Fruit fly (Drosophila melanogaster): Measurements from ENCODE around the gene CG4935.

CG4935 gene

DNA sequence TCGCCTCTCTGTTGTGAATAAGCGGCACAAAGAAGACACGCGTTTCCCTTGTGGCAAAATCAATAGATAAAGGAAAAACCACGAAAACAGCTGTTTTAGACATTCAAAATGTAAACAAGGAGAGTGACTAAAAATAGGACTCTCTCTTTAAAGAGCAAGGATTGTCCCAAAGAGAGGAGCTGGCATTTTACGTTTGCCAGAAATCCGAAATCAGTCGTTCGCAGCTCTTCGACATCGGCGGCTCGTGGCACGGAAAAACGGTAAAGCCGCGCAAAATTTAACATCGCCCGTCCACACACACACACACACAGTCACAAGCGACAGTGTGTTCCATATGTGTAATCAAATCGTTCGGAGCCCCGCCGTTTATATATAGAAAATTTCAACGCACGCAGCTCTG, 30.7 kb upstream of the CG4935 start, which contains the start of gene Ca-Ma2d (continued):
- TF ChIP-seq CG6272 (GFP tag; IDR thresholded peaks at IDR 0.05) (no peak), dmrt11E (tag; optimal IDR thresholded peaks at IDR 0.05) (no peak), chn (GFP tag; optimal IDR thresholded peaks at IDR 0.05) (no peak), ems (GFP tag; optimal IDR thresholded peaks at IDR 0.05) (no peak), CG11723 (GFP tag; optimal IDR thresholded peaks at IDR 0.05) (no peak), tll (GFP tag; optimal IDR thresholded peaks at IDR 0.05) (no peak), Jarid2 (GFP tag; optimal IDR thresholded peaks at IDR 0.05) (peak; percentile 75)

DNA sequence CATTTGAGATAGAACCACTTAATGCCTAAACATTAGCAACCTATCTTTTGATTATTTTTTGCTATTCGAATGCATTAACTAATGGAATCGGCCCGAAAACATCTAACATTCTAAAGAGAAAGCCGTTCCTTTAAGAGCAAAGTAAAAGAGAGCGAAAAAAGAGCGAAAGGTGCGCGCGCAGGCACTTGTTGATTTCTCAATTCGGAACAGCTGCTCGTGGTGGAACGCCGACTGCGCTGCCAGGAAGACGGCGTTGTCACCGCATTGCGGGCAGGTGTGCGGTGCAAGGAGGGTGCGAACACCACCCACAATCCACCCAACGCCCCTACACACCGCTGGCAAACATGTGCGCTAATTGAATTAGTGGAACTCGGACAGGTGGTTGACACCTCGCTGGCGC, 27.1 kb upstream of the CG4935 start:
- TF ChIP-seq zf30C (GFP tag; optimal IDR thresholded peaks at IDR 0.05) (no peak), kah (GFP tag; optimal IDR thresholded peaks at IDR 0.05) (peak; percentile 98), Atf-2 (GFP tag; optimal IDR thresholded peaks at IDR 0.05) (no peak), kay (GFP tag; optimal IDR thresholded peaks at IDR 0.05) (no peak), Jarid2 (GFP tag; optimal IDR thresholded peaks at IDR 0.05) (no peak), CG12236 (GFP tag; optimal IDR thresholded peaks at IDR 0.05) (no peak), sug (tag; optimal IDR thresholded peaks at IDR 0.05) (no peak), eyg (GFP tag; optimal IDR thresholded peaks at IDR 0.05) (no peak), BEAF-32 (GFP tag; optimal IDR thresholded peaks at IDR 0.05) (no peak), scrt (GFP tag; optimal IDR thresholded peaks at IDR 0.05) (peak; percentile 97), unpg (GFP tag; optimal IDR thresholded peaks at IDR 0.05) (no peak), CG34224 (GFP tag; IDR thresholded peaks at IDR 0.05; ENCODE audit: partially characterized antibody) (0 out of 3 replicates have a peak, but pooled peaks have one; percentile 33), CG10462 (GFP tag; optimal IDR thresholded peaks at IDR 0.05) (no peak), crp (GFP tag; optimal IDR thresholded peaks at IDR 0.05) (peak in 1 of 2 experiments; percentile 72), CG9876 (GFP tag; optimal IDR thresholded peaks at IDR 0.05) (no peak), zfh1 (GFP tag; IDR thresholded peaks at IDR 0.05) (no peak), CG6765 (GFP tag; optimal IDR thresholded peaks at IDR 0.05) (no peak), Trl (optimal IDR thresholded peaks at IDR 0.05) (peak; percentile 36 to 58), Trl (GFP tag; optimal IDR thresholded peaks at IDR 0.05) (no peak), CG3163 (GFP tag; optimal IDR thresholded peaks at IDR 0.05) (peak; percentile 90), klu (GFP tag; IDR thresholded peaks at IDR 0.05) (no peak), CG6854 (GFP tag; optimal IDR thresholded peaks at IDR 0.05) (no peak), cato (GFP tag; optimal IDR thresholded peaks at IDR 0.05; ENCODE audit: borderline replicate concordance) (no peak), gem (tag; optimal IDR thresholded peaks at IDR 0.05) (no peak), HmgZ (tag; optimal IDR thresholded peaks at IDR 0.05) (no peak), sima (GFP tag; optimal IDR thresholded peaks at IDR 0.05) (no peak), NK7.1 (GFP tag; optimal IDR thresholded peaks at IDR 0.05) (no peak), Adf1 (GFP tag; IDR thresholded peaks at IDR 0.05) (peak; percentile 87), Kr (GFP tag; optimal IDR thresholded peaks at IDR 0.05) (no peak), ewg (GFP tag; optimal IDR thresholded peaks at IDR 0.05) (peak; percentile 59), Hr3 (GFP tag; optimal IDR thresholded peaks at IDR 0.05) (no peak), crc (GFP tag; optimal IDR thresholded peaks at IDR 0.05) (no peak), tll (GFP tag; optimal IDR thresholded peaks at IDR 0.05) (peak in 1 of 2 experiments; percentile 14)

DNA sequence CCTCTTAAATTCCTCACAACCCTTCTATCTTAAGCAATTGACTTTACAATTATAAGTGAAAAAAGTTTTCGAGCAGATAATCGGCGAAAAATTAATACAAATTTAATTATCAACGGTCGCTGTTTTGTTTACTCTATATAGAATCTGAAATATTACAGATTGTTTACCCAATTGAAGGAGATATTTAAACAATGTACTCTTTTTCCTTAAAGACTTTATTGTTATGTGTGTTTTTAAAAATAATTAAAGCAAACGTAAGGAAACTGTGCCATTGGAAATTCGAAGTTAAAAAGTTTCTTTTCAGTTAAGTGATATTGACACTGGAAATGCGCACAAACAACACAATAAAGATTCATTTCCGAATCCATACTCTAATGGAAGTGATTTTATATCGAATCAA, 20.3 kb upstream of the CG4935 start, which contains the start of gene CG42818:
Gene CG42818 (plus strand): TSS at position 301 of the 400 bp plus-strand sequence.
- TF ChIP-seq chn (GFP tag; optimal IDR thresholded peaks at IDR 0.05) (no peak), cas (GFP tag; IDR thresholded peaks at IDR 0.05) (no peak), salm (tag; optimal IDR thresholded peaks at IDR 0.05) (no peak), mld (GFP tag; IDR thresholded peaks at IDR 0.05; ENCODE audit: partially characterized antibody) (no peak), Dad (GFP tag; optimal IDR thresholded peaks at IDR 0.05) (no peak), twi (tag; optimal IDR thresholded peaks at IDR 0.05) (no peak), CG6791 (GFP tag; IDR thresholded peaks at IDR 0.05; ENCODE audit: partially characterized antibody) (no peak), B-H1 (GFP tag; IDR thresholded peaks at IDR 0.05) (no peak), CG9215 (GFP tag; IDR thresholded peaks at IDR 0.05) (no peak), CG15073 (GFP tag; optimal IDR thresholded peaks at IDR 0.05) (no peak), Chrac-16 (GFP tag; optimal IDR thresholded peaks at IDR 0.05) (no peak), Stat92E (GFP tag; optimal IDR thresholded peaks at IDR 0.05) (no peak), nerfin-2 (GFP tag; IDR thresholded peaks at IDR 0.05; ENCODE audit: partially characterized antibody) (no peak), CG6854 (GFP tag; optimal IDR thresholded peaks at IDR 0.05) (no peak)
